Fruit fly (Drosophila melanogaster): ENCODE results near the gene RpL10Aa.

DNA sequence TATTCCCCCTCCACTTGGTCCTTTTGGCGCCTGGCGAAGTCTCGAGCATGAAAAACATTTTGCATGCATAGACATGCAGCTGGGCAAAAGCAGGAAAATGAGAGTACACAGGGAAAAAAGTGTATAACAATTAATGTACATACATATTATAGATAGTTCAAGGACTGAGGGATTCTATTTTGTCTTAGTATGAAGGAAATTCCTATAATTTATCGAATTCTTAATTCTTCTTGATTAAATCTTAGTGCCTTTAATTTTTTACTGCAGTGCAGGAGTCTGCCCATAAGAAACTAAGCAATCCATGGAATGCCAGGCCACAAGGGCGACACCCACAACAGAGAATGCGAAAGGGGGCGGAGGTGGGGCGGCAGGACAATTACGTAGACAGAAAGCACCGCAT lies 5.5 kb upstream of the RpL10Aa start:
- TF ChIP-seq topi (GFP tag; optimal IDR thresholded peaks at IDR 0.05): no peak
- TF ChIP-seq CG6276 (GFP tag; optimal IDR thresholded peaks at IDR 0.05): peak; percentile 7
- TF ChIP-seq CG6792 (GFP tag; optimal IDR thresholded peaks at IDR 0.05): no peak
- TF ChIP-seq Sox102F (GFP tag; optimal IDR thresholded peaks at IDR 0.05): no peak
- no peak for TF ChIP-seq spab (GFP tag; optimal IDR thresholded peaks at IDR 0.05)
- no peak for TF ChIP-seq CG6854 (GFP tag; optimal IDR thresholded peaks at IDR 0.05)
- no peak for TF ChIP-seq ss (GFP tag; optimal IDR thresholded peaks at IDR 0.05)

All from whole organism, prepupa.